Fruit fly (Drosophila melanogaster) whole organism, embryonic: Measurements from ENCODE around the gene Trl.

Experiments
- Adf1 ChIP-seq: fragments of 200-800 bp; sonication (Bioruptor generic); IDR thresholded peaks from 2 replicates; pipeline ENCODE4 v1.3.6; 2022; ENCODE audit warnings: missing biosample characterization, missing genetic modification characterization
- Awh ChIP-seq: fragments of 200-800 bp; sonication (Bioruptor generic); IDR thresholded peaks from 2 replicates; pipeline ENCODE4, ENCODE4 v1.3.6; 2022; ENCODE audit warnings: missing biosample characterization, missing genetic modification characterization
- B-H2 ChIP-seq: fragments of 200-800 bp; sonication (Bioruptor generic); optimal IDR thresholded peaks from 2 replicates; lab custom pipeline; 2018; ENCODE audit warnings: missing biosample characterization, mild to moderate bottlenecking, missing genetic modification characterization
- CG10462 ChIP-seq: fragments of 200-800 bp; sonication (Bioruptor generic); optimal IDR thresholded peaks from 2 replicates; lab custom pipeline; 2016; ENCODE audit warnings: missing biosample characterization, missing genetic modification characterization
- CG10959 ChIP-seq: fragments of 200-800 bp; sonication (Bioruptor generic); IDR thresholded peaks from 2 replicates; pipeline ENCODE4 v1.3.6; 2022; ENCODE audit warnings: missing biosample characterization, missing genetic modification characterization
- CG12391 ChIP-seq: fragments of 200-800 bp; sonication (Bioruptor generic); optimal IDR thresholded peaks from 3 replicates; lab custom pipeline; 2018; ENCODE audit warnings: missing biosample characterization, mild to moderate bottlenecking, missing genetic modification characterization, moderate library complexity
- CG12769 ChIP-seq: fragments of 200-800 bp; sonication (Bioruptor generic); optimal IDR thresholded peaks from 2 replicates; lab custom pipeline; 2019; ENCODE audit warnings: missing biosample characterization, mild to moderate bottlenecking, missing genetic modification characterization, moderate library complexity
- CG13287 ChIP-seq: fragments of 200-800 bp; sonication (Bioruptor generic); IDR thresholded peaks from 2 replicates; pipeline ENCODE4 v1.3.6; 2022; ENCODE audit warnings: missing biosample characterization, missing genetic modification characterization; ENCODE audit not compliant: partially characterized antibody
- CG15479 ChIP-seq: fragments of 200-800 bp; sonication (Bioruptor generic); optimal IDR thresholded peaks from 3 replicates; lab custom pipeline; 2019; ENCODE audit warnings: missing biosample characterization, mild to moderate bottlenecking, missing genetic modification characterization, moderate library complexity
- CG15601 ChIP-seq: fragments of 200-800 bp; sonication (Bioruptor generic); optimal IDR thresholded peaks from 3 replicates; lab custom pipeline; 2019; ENCODE audit warnings: missing biosample characterization, mild to moderate bottlenecking, missing genetic modification characterization, moderate library complexity
- CG1603 ChIP-seq: fragments of 200-800 bp; sonication (Bioruptor generic); optimal IDR thresholded peaks from 2 replicates; lab custom pipeline; 2019; ENCODE audit warnings: missing biosample characterization, mild to moderate bottlenecking, missing genetic modification characterization, moderate library complexity
- CG18011 ChIP-seq: fragments of 200-800 bp; sonication (Bioruptor generic); optimal IDR thresholded peaks from 2 replicates; lab custom pipeline; 2017; ENCODE audit warnings: missing biosample characterization, missing genetic modification characterization, mild to moderate bottlenecking, moderate library complexity, missing genotype
- CG18764 ChIP-seq: fragments of 200-800 bp; sonication (Bioruptor generic); optimal IDR thresholded peaks from 3 replicates; lab custom pipeline; 2016; ENCODE audit warnings: missing biosample characterization, missing genetic modification characterization
- CG2712 ChIP-seq: fragments of 200-800 bp; optimal IDR thresholded peaks from 3 replicates; lab custom pipeline; 2019; ENCODE audit warnings: missing biosample characterization, mild to moderate bottlenecking, missing genetic modification characterization, moderate library complexity
- CG2875 ChIP-seq: fragments of 200-800 bp; sonication (Bioruptor generic); optimal IDR thresholded peaks from 2 replicates; lab custom pipeline; 2017; ENCODE audit warnings: missing biosample characterization, mild to moderate bottlenecking, missing genetic modification characterization, missing genetic modification reagents
- CG30431 ChIP-seq: fragments of 200-800 bp; sonication (Bioruptor generic); optimal IDR thresholded peaks from 2 replicates; lab custom pipeline; 2017; ENCODE audit warnings: missing biosample characterization, missing genetic modification characterization
- CG4707 ChIP-seq: fragments of 200-800 bp; sonication (Bioruptor generic); optimal IDR thresholded peaks from 2 replicates; lab custom pipeline; 2018; ENCODE audit warnings: missing biosample characterization, mild to moderate bottlenecking, missing genetic modification characterization, moderate library complexity
- CG6254 ChIP-seq: fragments of 200-800 bp; sonication (Bioruptor generic); optimal IDR thresholded peaks from 3 replicates; lab custom pipeline; 2017; ENCODE audit warnings: mild to moderate bottlenecking, missing biosample characterization, missing genetic modification reagents, missing genetic modification characterization
- CG6272 ChIP-seq: fragments of 200-800 bp; sonication (Bioruptor generic); IDR thresholded peaks from 2 replicates; pipeline ENCODE4 v1.3.6; 2022; ENCODE audit warnings: missing biosample characterization, missing genetic modification characterization
- CG6654 ChIP-seq: fragments of 200-800 bp; sonication (Bioruptor generic); optimal IDR thresholded peaks from 2 replicates; lab custom pipeline; 2017; ENCODE audit warnings: missing biosample characterization, mild to moderate bottlenecking, missing genetic modification characterization
- CG9437 ChIP-seq: fragments of 200-800 bp; sonication (Bioruptor generic); optimal IDR thresholded peaks from 2 replicates; lab custom pipeline; 2018; ENCODE audit warnings: missing biosample characterization, mild to moderate bottlenecking, missing genetic modification characterization
- CHES-1-like ChIP-seq: fragments of 200-800 bp; sonication (Bioruptor generic); optimal IDR thresholded peaks from 2 replicates; lab custom pipeline; 2016; ENCODE audit warnings: missing biosample characterization, missing genetic modification characterization
- CkIIα-i1 ChIP-seq: fragments of 200-800 bp; sonication (Bioruptor generic); IDR thresholded peaks from 2 replicates; pipeline ENCODE4 v1.3.6; 2022; ENCODE audit warnings: missing biosample characterization, missing genetic modification characterization
- Dfd ChIP-seq, 2 experiments: fragments of >200 bp; optimal IDR thresholded peaks; 2 replicates each; lab custom pipeline; 2017; ENCODE audit warnings: missing biosample characterization in 2 of 2, missing genetic modification characterization in 2 of 2
- Doc3 ChIP-seq: fragments of 200-800 bp; sonication (Bioruptor generic); IDR thresholded peaks from 3 replicates; pipeline ENCODE4 v1.3.6; 2022; ENCODE audit warnings: missing biosample characterization, missing genetic modification characterization; ENCODE audit not compliant: partially characterized antibody
- HLHmδ ChIP-seq: fragments of 200-800 bp; sonication (Bioruptor generic); optimal IDR thresholded peaks from 2 replicates; lab custom pipeline; 2018; ENCODE audit warnings: missing biosample characterization, mild to moderate bottlenecking, missing genetic modification characterization, moderate library complexity
- MBD-R2 ChIP-seq: fragments of 200-800 bp; sonication (Bioruptor generic); IDR thresholded peaks from 2 replicates; pipeline ENCODE4 v1.3.6; 2022; ENCODE audit warnings: missing biosample characterization, missing genetic modification characterization
- Mrtf ChIP-seq: fragments of 200-800 bp; sonication (Bioruptor generic); IDR thresholded peaks from 3 replicates; pipeline ENCODE4 v1.3.6; 2022; ENCODE audit warnings: missing biosample characterization, missing genetic modification characterization
- Neu2 ChIP-seq: fragments of 200-800 bp; sonication (Bioruptor generic); optimal IDR thresholded peaks from 3 replicates; lab custom pipeline; 2016; ENCODE audit warnings: missing biosample characterization, missing genetic modification characterization, borderline replicate concordance
- Rfx ChIP-seq: fragments of 200-800 bp; sonication (Bioruptor generic); IDR thresholded peaks from 2 replicates; pipeline ENCODE4 v1.3.6; 2022; ENCODE audit warnings: missing biosample characterization, missing genetic modification characterization
- Trl ChIP-seq, 3 experiments: fragments of >200 bp in 2 of 3; fragments of 200-800 bp in 1 of 3; sonication (Bioruptor generic) in 1 of 3; optimal IDR thresholded peaks; 2 replicates in 1 of 3; 3 replicates in 2 of 3; lab custom pipeline; 2016 to 2017; ENCODE audit warnings: missing biosample characterization in 1 of 3, missing genetic modification characterization in 1 of 3
- ato ChIP-seq: fragments of 200-800 bp; sonication (Bioruptor generic); IDR thresholded peaks from 2 replicates; pipeline ENCODE4 v1.3.6; 2022; ENCODE audit warnings: missing biosample characterization, missing genetic modification characterization; ENCODE audit not compliant: partially characterized antibody
- bbx ChIP-seq: fragments of 200-800 bp; sonication (Bioruptor generic); IDR thresholded peaks from 2 replicates; pipeline ENCODE4 v1.3.6; 2022; ENCODE audit warnings: missing biosample characterization, missing genetic modification characterization; ENCODE audit not compliant: partially characterized antibody
- bsh ChIP-seq, 2 experiments: fragments of 200-800 bp; sonication (Bioruptor generic); optimal IDR thresholded peaks; 2 replicates each; lab custom pipeline; 2017 to 2018; ENCODE audit warnings: mild to moderate bottlenecking in 2 of 2, missing biosample characterization in 2 of 2, missing genetic modification characterization in 2 of 2, moderate library complexity in 1 of 2
- dysf ChIP-seq: fragments of 200-800 bp; sonication (Bioruptor generic); IDR thresholded peaks from 3 replicates; pipeline ENCODE4 v1.3.6; 2022; ENCODE audit warnings: missing biosample characterization, missing genetic modification characterization
- exex ChIP-seq: fragments of 200-800 bp; sonication (Bioruptor generic); optimal IDR thresholded peaks from 4 replicates; lab custom pipeline; 2018; ENCODE audit warnings: missing biosample characterization, mild to moderate bottlenecking, missing genetic modification characterization, moderate library complexity
- fd3F ChIP-seq: fragments of 200-800 bp; sonication (Bioruptor generic); optimal IDR thresholded peaks from 2 replicates; lab custom pipeline; 2018; ENCODE audit warnings: missing biosample characterization, mild to moderate bottlenecking, missing genetic modification characterization, moderate library complexity
- insv ChIP-seq, 2 experiments: fragments of 200-800 bp; sonication (Bioruptor generic); optimal IDR thresholded peaks; 3 replicates each; lab custom pipeline; 2016 to 2018; ENCODE audit warnings: missing biosample characterization in 2 of 2, missing genetic modification characterization in 2 of 2
- jing ChIP-seq: fragments of 200-800 bp; sonication (Bioruptor generic); optimal IDR thresholded peaks from 2 replicates; lab custom pipeline; 2018; ENCODE audit warnings: missing biosample characterization, mild to moderate bottlenecking, missing genetic modification characterization
- nerfin-2 ChIP-seq: fragments of 200-800 bp; sonication (Bioruptor generic); IDR thresholded peaks from 2 replicates; pipeline ENCODE4 v1.3.6; 2022; ENCODE audit warnings: missing biosample characterization, missing genetic modification characterization; ENCODE audit not compliant: partially characterized antibody
- phol ChIP-seq: fragments of 200-800 bp; sonication (Bioruptor generic); optimal IDR thresholded peaks from 3 replicates; lab custom pipeline; 2018; ENCODE audit warnings: missing biosample characterization, mild to moderate bottlenecking, missing genetic modification characterization, moderate library complexity
- psq ChIP-seq: fragments of 200-800 bp; sonication (Bioruptor generic); optimal IDR thresholded peaks from 2 replicates; lab custom pipeline; 2017; ENCODE audit warnings: missing biosample characterization, missing genetic modification characterization
- rib ChIP-seq: fragments of 200-800 bp; sonication (Bioruptor generic); IDR thresholded peaks from 2 replicates; pipeline ENCODE4 v1.3.6; 2022; ENCODE audit warnings: missing biosample characterization, missing genetic modification characterization
- sens-2 ChIP-seq: fragments of 200-800 bp; sonication (Bioruptor generic); IDR thresholded peaks from 2 replicates; pipeline ENCODE4 v1.3.6; 2022; ENCODE audit warnings: missing biosample characterization, missing genetic modification characterization
- tgo ChIP-seq: fragments of 200-800 bp; sonication (Bioruptor generic); IDR thresholded peaks from 3 replicates; pipeline ENCODE4 v1.3.6; 2022; ENCODE audit warnings: missing biosample characterization, missing genetic modification characterization
- wdn ChIP-seq: fragments of 200-800 bp; sonication (Bioruptor generic); IDR thresholded peaks from 2 replicates; pipeline ENCODE4 v1.3.6; 2022; ENCODE audit warnings: missing biosample characterization, missing genetic modification characterization

Trl gene

dm6 chr3L:14761837-14762785 lies 1.3 kb upstream of the Trl start, which contains the start of the genes Tsen34 and Mgat4a (continued):
- TF ChIP-seq CG18011 (no peak), Mrtf (GFP tag; lab: Robert Waterston, UW) (peak; percentile 46; the same call in 1 of the 3 replicates), CG6254 (no peak), B-H2 (GFP tag; lab: Kevin White, UChicago) (peak; percentile 84), fd3F (peak; percentile 39), phol (tag; lab: Kevin White, UChicago) (peak; percentile 37), CG15479 (GFP tag; lab: Kevin White, UChicago) (peak; percentile 43), Trl (optimal IDR thresholded peaks at IDR 0.05; lab: Kevin White, UChicago) (no peak), Trl (GFP tag; optimal IDR thresholded peaks at IDR 0.05; lab: Kevin White, UChicago) (peak; percentile 32), MBD-R2 (GFP tag; lab: Robert Waterston, UW) (no peak; the same call in none of the 2 replicates), Adf1 (GFP tag; lab: Robert Waterston, UW) (peak; percentile 48; the same call in 1 of the 2 replicates), nerfin-2 (peak; percentile 44; the same call in 1 of the 2 replicates), CG12391 (tag; lab: Kevin White, UChicago) (no peak), CG6272 (GFP tag; lab: Robert Waterston, UW) (no peak), CG18764 (GFP tag; lab: Kevin White, UChicago) (no peak), insv (GFP tag; optimal IDR thresholded peaks at IDR 0.05; lab: Kevin White, UChicago) (peak in 1 of 2 experiments; percentile 78), sens-2 (GFP tag; lab: Robert Waterston, UW) (no peak), CG13287 (GFP tag; lab: Robert Waterston, UW) (peak; percentile 68), jing (GFP tag; lab: Kevin White, UChicago) (no peak), CG1603 (no peak), Rfx (GFP tag; lab: Robert Waterston, UW) (peak; percentile 78), CG9437 (GFP tag; lab: Kevin White, UChicago) (no peak), Neu2 (GFP tag; lab: Kevin White, UChicago) (no peak), wdn (peak; percentile 62), bsh (GFP tag; optimal IDR thresholded peaks at IDR 0.05; lab: Kevin White, UChicago) (no peak), Awh (GFP tag; lab: Robert Waterston, UW) (peak; percentile 44; the same call in 1 of the 2 replicates), CkIIα-i1 (GFP tag; lab: Robert Waterston, UW) (no peak), CG2712 (tag; lab: Kevin White, UChicago) (peak; percentile 10), CG30431 (no peak), CG12769 (no peak), exex (no peak), Dfd (GFP tag; optimal IDR thresholded peaks at IDR 0.05; lab: Kevin White, UChicago) (no peak), dysf (GFP tag; lab: Robert Waterston, UW) (peak; percentile 41; the same call in 1 of the 3 replicates), bbx (peak; percentile 73), tgo (GFP tag; lab: Robert Waterston, UW) (0 out of 3 replicates have a peak, but pooled peaks have one; percentile 22), HLHmδ (GFP tag; lab: Kevin White, UChicago) (peak; percentile 34), rib (GFP tag; lab: Robert Waterston, UW) (peak; percentile 87), CG10462 (GFP tag; lab: Kevin White, UChicago) (no peak), CG10959 (GFP tag; lab: Robert Waterston, UW) (no peak), CG15601 (no peak), CG2875 (no peak), CHES-1-like (GFP tag; lab: Kevin White, UChicago) (no peak), Doc3 (GFP tag; lab: Robert Waterston, UW) (peak; percentile 33; the same call in 1 of the 3 replicates), CG4707 (GFP tag; lab: Kevin White, UChicago) (no peak), ato (GFP tag; lab: Robert Waterston, UW) (0 out of 2 replicates have a peak, but pooled peaks have one; percentile 55), CG6654 (GFP tag; lab: Kevin White, UChicago) (no peak), psq (GFP tag; lab: Kevin White, UChicago) (no peak)
